Worm (Caenorhabditis elegans) whole organism, young adult: ENCODE measurements around the gene C45B2.1.

Source experiments
- F49E8.2 ChIP-seq: sonication (generic microtip); optimal IDR thresholded peaks from 3 replicates; lab custom pipeline; 2017; ENCODE audit warnings: missing genetic modification characterization, mild to moderate bottlenecking, missing compliant biosample characterization, antibody characterized with exemption, moderate library complexity; ENCODE audit not compliant: insufficient read depth
- attf-6 ChIP-seq: fragments of 200-800 bp; sonication (Bioruptor generic); IDR thresholded peaks from 2 replicates; pipeline ENCODE4 v1.3.6; 2022; ENCODE audit warnings: missing genetic modification reagents, missing genetic modification characterization, missing compliant biosample characterization
- ceh-58 ChIP-seq: fragments of 200-800 bp; sonication (Bioruptor generic); IDR thresholded peaks from 2 replicates; pipeline ENCODE4 v1.3.6; 2022; ENCODE audit warnings: missing genetic modification characterization, missing compliant biosample characterization
- ets-4 ChIP-seq: fragments of 200-800 bp; sonication (Bioruptor generic); optimal IDR thresholded peaks from 2 replicates; lab custom pipeline; 2018; ENCODE audit warnings: mild to moderate bottlenecking, missing genetic modification characterization, missing compliant biosample characterization
- nfya-1 ChIP-seq: sonication (generic microtip); optimal IDR thresholded peaks from 2 replicates; lab custom pipeline; 2017; ENCODE audit warnings: antibody characterized with exemption, missing compliant biosample characterization, missing genetic modification characterization, borderline replicate concordance; ENCODE audit not compliant: insufficient read depth
- unc-62 ChIP-seq: fragments of 150-350 bp; optimal IDR thresholded peaks from 2 replicates; lab custom pipeline; 2014; ENCODE audit warnings: missing biosample characterization, missing genetic modification reagents, missing genetic modification characterization
- zim-3 ChIP-seq: sonication (generic microtip); optimal IDR thresholded peaks from 2 replicates; lab custom pipeline; 2017; ENCODE audit warnings: mild to moderate bottlenecking, missing genetic modification characterization, moderate library complexity, missing compliant biosample characterization

DNA sequence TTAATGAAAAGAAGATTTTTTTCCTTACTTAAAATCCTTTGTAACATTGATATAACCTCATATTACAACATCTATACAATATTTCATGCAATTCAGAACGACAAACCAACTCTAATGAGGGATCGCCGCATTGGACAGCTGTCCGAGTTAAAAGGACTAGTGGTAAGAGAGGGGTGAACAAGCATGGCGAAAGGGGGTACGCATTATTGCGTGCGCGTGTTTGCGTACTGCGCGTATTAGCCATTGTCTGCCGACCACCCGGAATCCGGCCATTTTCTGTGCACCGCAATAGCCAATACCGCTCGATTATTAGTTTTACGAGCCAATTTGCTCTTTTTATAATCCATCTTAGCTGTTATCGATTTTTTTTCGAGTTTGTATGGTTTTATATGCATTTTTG is 11.6 kb downstream of the C45B2.1 start, which contains the start of gene C15H9.4:
- TF ChIP-seq ceh-58 (GFP tag; lab: Robert Waterston, UW): no peak
- no peak for TF ChIP-seq zim-3 (tag; lab: Kevin White, UChicago)
- no peak for TF ChIP-seq attf-6
- no peak for TF ChIP-seq nfya-1 (tag; lab: Kevin White, UChicago)
- TF ChIP-seq unc-62: no peak
- no peak for TF ChIP-seq F49E8.2
- no peak for TF ChIP-seq ets-4
